Worm (Caenorhabditis elegans) whole organism, L2 larva: ENCODE measurements around the gene sri-29.

Experiments
- C34F6.9 ChIP-seq: fragments of 150-350 bp; optimal IDR thresholded peaks from 2 replicates; lab custom pipeline; 2014; ENCODE audit warnings: missing biosample characterization, missing genetic modification characterization
- F13H6.1 ChIP-seq: sonication (generic microtip); optimal IDR thresholded peaks from 2 replicates; lab custom pipeline; 2016; ENCODE audit warnings: missing genetic modification characterization, missing compliant biosample characterization
- ZK546.5 ChIP-seq: sonication (generic microtip); optimal IDR thresholded peaks from 2 replicates; lab custom pipeline; 2017; ENCODE audit warnings: missing biosample characterization, missing genetic modification characterization
- alr-1 ChIP-seq: fragments of 150-350 bp; optimal IDR thresholded peaks from 2 replicates; lab custom pipeline; 2014; ENCODE audit warnings: missing biosample characterization, missing genetic modification characterization
- aly-2 ChIP-seq: fragments of 150-350 bp; optimal IDR thresholded peaks from 2 replicates; lab custom pipeline; 2014; ENCODE audit warnings: missing biosample characterization, missing genetic modification characterization
- ama-1 ChIP-seq: fragments of 150-350 bp; optimal IDR thresholded peaks from 2 replicates; lab custom pipeline; 2018; ENCODE audit warnings: inconsistent platforms
- blmp-1 ChIP-seq: sonication (generic microtip); optimal IDR thresholded peaks from 2 replicates; lab custom pipeline; 2017; ENCODE audit warnings: missing genetic modification characterization, mild to moderate bottlenecking, missing compliant biosample characterization, antibody characterized with exemption, moderate library complexity; ENCODE audit not compliant: insufficient read depth
- ceh-82 ChIP-seq: fragments of 150-350 bp; optimal IDR thresholded peaks from 2 replicates; lab custom pipeline; 2014; ENCODE audit warnings: missing biosample characterization, missing genetic modification characterization
- dmd-4 ChIP-seq: sonication (generic microtip); optimal IDR thresholded peaks from 2 replicates; lab custom pipeline; 2017; ENCODE audit warnings: missing biosample characterization, missing genetic modification characterization
- egl-27 ChIP-seq: sonication (generic microtip); optimal IDR thresholded peaks from 3 replicates; lab custom pipeline; 2017; ENCODE audit warnings: missing biosample characterization, missing genetic modification reagents, missing genetic modification characterization
- elt-1 ChIP-seq: fragments of 150-350 bp; optimal IDR thresholded peaks from 2 replicates; lab custom pipeline; 2014; ENCODE audit warnings: missing biosample characterization, missing genetic modification characterization
- elt-3 ChIP-seq: sonication (generic microtip); optimal IDR thresholded peaks from 2 replicates; lab custom pipeline; 2017; ENCODE audit warnings: missing biosample characterization, missing genetic modification characterization
- lin-11 ChIP-seq: fragments of 150-350 bp; sonication (generic microtip); optimal IDR thresholded peaks from 2 replicates; lab custom pipeline; 2014; ENCODE audit warnings: missing biosample characterization, missing genetic modification characterization, inconsistent platforms, mixed read lengths
- mab-5 ChIP-seq: fragments of 150-350 bp; optimal IDR thresholded peaks from 2 replicates; lab custom pipeline; 2014; ENCODE audit warnings: missing biosample characterization, missing genetic modification characterization
- mbf-1 ChIP-seq: sonication (generic microtip); optimal IDR thresholded peaks from 2 replicates; lab custom pipeline; 2017; ENCODE audit warnings: missing biosample characterization, missing genetic modification characterization
- nhr-10 ChIP-seq: sonication (generic microtip); optimal IDR thresholded peaks from 2 replicates; lab custom pipeline; 2017; ENCODE audit warnings: missing biosample characterization, missing genetic modification characterization
- nhr-12 ChIP-seq: fragments of 150-350 bp; optimal IDR thresholded peaks from 2 replicates; lab custom pipeline; 2014; ENCODE audit warnings: missing biosample characterization, missing genetic modification characterization
- nhr-129 ChIP-seq: fragments of 150-350 bp; optimal IDR thresholded peaks from 2 replicates; lab custom pipeline; 2014; ENCODE audit warnings: missing biosample characterization, missing genetic modification characterization
- nhr-21 ChIP-seq: fragments of 150-350 bp; optimal IDR thresholded peaks from 2 replicates; lab custom pipeline; 2014; ENCODE audit warnings: missing biosample characterization, missing genetic modification characterization
- nhr-237 ChIP-seq: fragments of 150-350 bp; optimal IDR thresholded peaks from 2 replicates; lab custom pipeline; 2014; ENCODE audit warnings: missing biosample characterization, missing genetic modification characterization
- nhr-25 ChIP-seq: fragments of 150-350 bp; sonication (generic microtip); optimal IDR thresholded peaks from 3 replicates; lab custom pipeline; 2014; ENCODE audit warnings: missing biosample characterization, missing genetic modification characterization
- nhr-77 ChIP-seq: fragments of 150-350 bp; optimal IDR thresholded peaks from 2 replicates; lab custom pipeline; 2014; ENCODE audit warnings: missing biosample characterization, missing genetic modification characterization
- peb-1 ChIP-seq: fragments of 150-350 bp; optimal IDR thresholded peaks from 2 replicates; lab custom pipeline; 2014; ENCODE audit warnings: missing biosample characterization, missing genetic modification characterization
- sem-4 ChIP-seq: fragments of 150-350 bp; optimal IDR thresholded peaks from 2 replicates; lab custom pipeline; 2014; ENCODE audit warnings: missing biosample characterization, missing genetic modification reagents, missing genetic modification characterization
- skn-1 ChIP-seq: sonication (generic microtip); optimal IDR thresholded peaks from 2 replicates; lab custom pipeline; 2017; ENCODE audit warnings: missing biosample characterization, missing genetic modification characterization
- sma-3 ChIP-seq: sonication (generic microtip); optimal IDR thresholded peaks from 2 replicates; lab custom pipeline; 2016; ENCODE audit warnings: missing genetic modification reagents, missing genetic modification characterization, missing compliant biosample characterization
- sma-9 ChIP-seq, 2 experiments: fragments of 150-350 bp in 1 of 2; sonication (generic microtip) in 1 of 2; optimal IDR thresholded peaks; 2 replicates each; lab custom pipeline; 2014 to 2016; ENCODE audit warnings: missing genetic modification characterization in 2 of 2, mild to moderate bottlenecking in 1 of 2, missing biosample characterization in 1 of 2, missing compliant biosample characterization in 1 of 2, missing genetic modification reagents in 1 of 2, moderate library complexity in 1 of 2
- snpc-4 ChIP-seq: fragments of 150-350 bp; optimal IDR thresholded peaks from 2 replicates; lab custom pipeline; 2014; ENCODE audit warnings: missing biosample characterization, missing genetic modification characterization
- unc-39 ChIP-seq: fragments of 150-350 bp; optimal IDR thresholded peaks from 2 replicates; lab custom pipeline; 2014; ENCODE audit warnings: missing biosample characterization, missing genetic modification characterization
- unc-55 ChIP-seq: fragments of 150-350 bp; sonication (generic microtip); optimal IDR thresholded peaks from 3 replicates; lab custom pipeline; 2014; ENCODE audit warnings: missing biosample characterization, missing genetic modification reagents, missing genetic modification characterization
- zag-1 ChIP-seq: fragments of 150-350 bp; optimal IDR thresholded peaks from 2 replicates; lab custom pipeline; 2014; ENCODE audit warnings: missing biosample characterization, missing genetic modification characterization
- ztf-1 ChIP-seq: fragments of 200-800 bp; sonication (Bioruptor generic); conservative IDR thresholded peaks from 2 replicates; pipeline ENCODE4 v1.3.6; 2022; ENCODE audit warnings: missing genetic modification characterization, missing compliant biosample characterization
- ztf-11 ChIP-seq: sonication (generic microtip); optimal IDR thresholded peaks from 2 replicates; lab custom pipeline; 2017; ENCODE audit warnings: missing biosample characterization, missing genetic modification characterization
- ztf-4 ChIP-seq: fragments of 150-350 bp; optimal IDR thresholded peaks from 2 replicates; lab custom pipeline; 2014; ENCODE audit warnings: missing biosample characterization, missing genetic modification characterization

The sri-29 gene

ce11 chrII:3063984-3064383 lies 19.9 kb downstream of the sri-29 start:
- TF ChIP-seq egl-27 (tag; lab: Kevin White, UChicago) (no peak), blmp-1 (tag; lab: Kevin White, UChicago) (no peak), nhr-12 (tag; lab: Kevin White, UChicago) (no peak), sem-4 (tag; lab: Kevin White, UChicago) (no peak), F13H6.1 (tag; lab: Kevin White, UChicago) (no peak), aly-2 (tag; lab: Kevin White, UChicago) (no peak)

DNA sequence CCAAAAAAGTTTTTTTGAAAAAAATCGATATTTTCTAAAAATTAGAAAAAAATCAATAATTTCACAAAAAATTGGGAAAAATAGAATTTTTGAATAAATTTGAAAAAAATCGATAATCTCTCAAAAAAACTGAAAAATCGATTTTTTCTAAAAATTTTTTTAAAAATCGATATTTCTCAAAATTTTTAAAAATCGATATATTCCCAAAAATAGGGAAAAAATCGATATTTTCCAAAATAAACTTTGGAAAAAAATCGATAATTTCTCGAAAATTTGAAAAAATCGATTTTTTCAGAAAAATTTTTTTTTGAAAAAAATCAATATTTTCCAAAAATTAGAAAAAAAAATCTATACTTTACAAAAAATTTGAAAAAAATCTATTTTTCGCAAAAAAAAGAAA lies 20.5 kb downstream of the sri-29 start:
- TF ChIP-seq nhr-237 (tag; lab: Kevin White, UChicago), result no peak
- TF ChIP-seq, all 48 proteins: peak for 0

DNA sequence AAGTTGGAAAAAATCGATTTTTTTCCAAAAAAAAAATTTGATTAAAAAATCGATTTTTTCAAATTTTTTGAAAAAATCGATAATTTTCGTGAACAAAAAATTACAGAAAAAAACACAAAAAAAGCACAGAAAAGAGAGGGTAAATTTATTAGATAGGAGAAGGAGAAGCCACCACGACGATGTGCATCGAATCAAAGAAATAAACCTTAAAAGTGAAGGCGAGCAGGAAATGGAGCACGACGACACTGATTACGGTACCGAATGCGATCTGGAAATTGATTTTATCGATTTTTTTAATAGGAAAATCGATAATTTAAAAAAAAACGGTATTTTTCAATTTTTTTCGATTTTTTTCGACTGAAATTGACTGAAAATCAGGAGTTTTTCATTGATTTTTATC lies 21.0 kb downstream of the sri-29 start:
- TF ChIP-seq ZK546.5 (tag; lab: Kevin White, UChicago) (no peak), C34F6.9 (tag; lab: Kevin White, UChicago) (no peak), mbf-1 (tag; lab: Kevin White, UChicago) (no peak), skn-1 (tag; lab: Kevin White, UChicago) (no peak), snpc-4 (tag; lab: Kevin White, UChicago) (no peak), nhr-77 (no peak), ztf-11 (tag; lab: Kevin White, UChicago) (no peak), lin-11 (no peak), unc-39 (tag; lab: Kevin White, UChicago) (no peak), nhr-25 (no peak), elt-3 (tag; lab: Kevin White, UChicago) (no peak), ztf-4 (no peak)

- TF ChIP-seq dmd-4 (tag; lab: Kevin White, UChicago), result no peak
- TF ChIP-seq lin-11, result no peak
Measured at ce11 chrII:3066401-3066800, 22.3 kb downstream of the sri-29 start.

ce11 chrII:3067447-3067846 lies 23.3 kb downstream of the sri-29 start:
- TF ChIP-seq nhr-237 (tag; lab: Kevin White, UChicago), result no peak
- no peak for TF ChIP-seq blmp-1 (tag; lab: Kevin White, UChicago)
- no peak for TF ChIP-seq ama-1 (lab: Kevin White, UChicago)
- TF ChIP-seq sma-3 (GFP tag; lab: Kevin White, UChicago), result no peak
- TF ChIP-seq zag-1, result no peak
- no peak for TF ChIP-seq ztf-1 (GFP tag; lab: Robert Waterston, UW)
- TF ChIP-seq nhr-21 (tag; lab: Kevin White, UChicago), result no peak

DNA sequence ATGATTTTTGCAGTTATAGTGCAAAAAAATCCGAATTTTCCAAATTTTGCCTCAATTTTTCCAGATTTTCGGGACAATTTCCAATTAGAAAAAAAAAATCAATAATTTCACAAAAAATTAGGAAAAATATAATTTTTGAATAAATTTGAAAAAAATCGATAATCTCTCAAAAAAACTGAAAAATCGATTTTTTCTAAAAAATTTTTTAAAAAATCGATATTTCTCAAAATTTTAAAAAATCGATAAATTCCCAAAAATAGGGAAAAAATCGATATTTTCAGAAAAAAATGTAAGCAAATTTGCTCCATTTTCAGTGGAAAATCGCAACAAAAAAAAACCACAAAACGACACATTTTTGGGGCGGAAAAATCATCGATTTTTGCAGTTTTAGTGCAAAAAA lies 23.8 kb downstream of the sri-29 start:
- TF ChIP-seq unc-39 (tag; lab: Kevin White, UChicago) (no peak), ztf-11 (tag; lab: Kevin White, UChicago) (no peak)

ce11 chrII:3068646-3069045 lies 24.5 kb downstream of the sri-29 start:
- TF ChIP-seq unc-55 (GFP tag; lab: Kevin White, UChicago) (no peak), ama-1 (lab: Kevin White, UChicago) (no peak), ceh-82 (no peak), nhr-21 (tag; lab: Kevin White, UChicago) (no peak), snpc-4 (tag; lab: Kevin White, UChicago) (no peak), nhr-129 (tag; lab: Kevin White, UChicago) (no peak), nhr-25 (no peak), skn-1 (tag; lab: Kevin White, UChicago) (no peak), sma-9 (GFP tag; optimal IDR thresholded peaks at IDR 0.05; lab: Kevin White, UChicago) (no peak), sma-9 (tag; optimal IDR thresholded peaks at IDR 0.05; lab: Kevin White, UChicago) (no peak)

ce11 chrII:3070182-3070581 lies 26.1 kb downstream of the sri-29 start:
- TF ChIP-seq lin-11 (no peak), unc-55 (GFP tag; lab: Kevin White, UChicago) (no peak), elt-3 (tag; lab: Kevin White, UChicago) (no peak), nhr-21 (tag; lab: Kevin White, UChicago) (no peak), nhr-77 (no peak), peb-1 (tag; lab: Kevin White, UChicago) (no peak), elt-1 (tag; lab: Kevin White, UChicago) (no peak), alr-1 (no peak), mab-5 (tag; lab: Kevin White, UChicago) (no peak), egl-27 (tag; lab: Kevin White, UChicago) (no peak), snpc-4 (tag; lab: Kevin White, UChicago) (no peak), ama-1 (lab: Kevin White, UChicago) (no peak), blmp-1 (tag; lab: Kevin White, UChicago) (no peak), mbf-1 (tag; lab: Kevin White, UChicago) (no peak), nhr-10 (tag; lab: Kevin White, UChicago) (no peak)
